Worm (Caenorhabditis elegans) whole organism, L1 larva: ENCODE measurements around the gene nlp-82.

Experiments
- C16A3.4 ChIP-seq: fragments of 150-350 bp; optimal IDR thresholded peaks from 2 replicates; lab custom pipeline; 2014; ENCODE audit warnings: missing biosample characterization, missing genetic modification characterization
- Y116A8C.19 ChIP-seq: sonication (generic microtip); optimal IDR thresholded peaks from 2 replicates; lab custom pipeline; 2016; ENCODE audit warnings: missing compliant biosample characterization, missing genetic modification characterization, borderline replicate concordance
- aha-1 ChIP-seq: fragments of 150-350 bp; optimal IDR thresholded peaks from 2 replicates; lab custom pipeline; 2014; ENCODE audit warnings: missing biosample characterization, missing genetic modification characterization
- ama-1 ChIP-seq: fragments of 150-350 bp; optimal IDR thresholded peaks from 2 replicates; lab custom pipeline; 2014
- blmp-1 ChIP-seq: fragments of 150-350 bp; optimal IDR thresholded peaks from 2 replicates; lab custom pipeline; 2014; ENCODE audit warnings: missing biosample characterization, missing genetic modification characterization
- ceh-8 ChIP-seq: fragments of 200-800 bp; sonication (Bioruptor generic); optimal IDR thresholded peaks from 2 replicates; lab custom pipeline; 2018; ENCODE audit warnings: mild to moderate bottlenecking, missing genetic modification characterization, moderate library complexity, missing compliant biosample characterization
- ceh-88 ChIP-seq: fragments of 200-800 bp; sonication (Bioruptor generic); IDR thresholded peaks from 2 replicates; pipeline ENCODE4 v1.3.6; 2022; ENCODE audit warnings: missing genetic modification characterization, missing compliant biosample characterization
- dsc-1 ChIP-seq: sonication (generic microtip); optimal IDR thresholded peaks from 2 replicates; lab custom pipeline; 2016; ENCODE audit warnings: mild to moderate bottlenecking, missing genetic modification characterization, missing compliant biosample characterization
- efl-1 ChIP-seq, 4 experiments: fragments of 150-350 bp; optimal IDR thresholded peaks in 3 of 4; peaks in 1 of 4; 1 replicate in 1 of 4; 2 replicates in 3 of 4; lab custom pipeline; 2014; ENCODE audit warnings: missing biosample characterization in 2 of 4, missing genetic modification characterization in 2 of 4, missing genetic modification reagents in 2 of 4
- elt-2 ChIP-seq: sonication (generic microtip); optimal IDR thresholded peaks from 2 replicates; lab custom pipeline; 2016; ENCODE audit warnings: missing genetic modification characterization, mild to moderate bottlenecking, inconsistent platforms, missing compliant biosample characterization, missing genetic modification reagents
- elt-3 ChIP-seq, 6 experiments: fragments of 150-350 bp in 1 of 6; sonication (generic microtip); optimal IDR thresholded peaks; 2 replicates each; lab custom pipeline; 2017 to 2018; ENCODE audit warnings: missing biosample characterization in 6 of 6, missing genetic modification characterization in 6 of 6, inconsistent platforms in 1 of 6
- ets-5 ChIP-seq: fragments of 200-800 bp; sonication (Bioruptor generic); IDR thresholded peaks from 2 replicates; pipeline ENCODE4 v1.3.6; 2022; ENCODE audit warnings: missing genetic modification characterization, missing compliant biosample characterization
- fkh-10 ChIP-seq: sonication (generic microtip); optimal IDR thresholded peaks from 2 replicates; lab custom pipeline; 2017; ENCODE audit warnings: missing biosample characterization, missing genetic modification reagents, missing genetic modification characterization
- fkh-8 ChIP-seq: sonication (generic microtip); optimal IDR thresholded peaks from 2 replicates; lab custom pipeline; 2016; ENCODE audit warnings: mild to moderate bottlenecking, missing genetic modification characterization, missing compliant biosample characterization
- fos-1 ChIP-seq: fragments of 150-350 bp; optimal IDR thresholded peaks from 2 replicates; lab custom pipeline; 2014; ENCODE audit warnings: missing biosample characterization, missing genetic modification characterization
- hpl-2 ChIP-seq: fragments of 150-350 bp; optimal IDR thresholded peaks from 2 replicates; lab custom pipeline; 2014; ENCODE audit warnings: missing biosample characterization, missing genetic modification reagents, missing genetic modification characterization
- isw-1 ChIP-seq: fragments of 200-800 bp; sonication (Bioruptor generic); IDR thresholded peaks from 2 replicates; pipeline ENCODE4 v1.3.6; 2022; ENCODE audit warnings: missing genetic modification characterization, missing compliant biosample characterization
- lin-13 ChIP-seq: fragments of 150-350 bp; optimal IDR thresholded peaks from 2 replicates; lab custom pipeline; 2014; ENCODE audit warnings: missing biosample characterization, missing genetic modification reagents, missing genetic modification characterization
- lin-14 ChIP-seq: fragments of 200-800 bp; sonication (Bioruptor generic); optimal IDR thresholded peaks from 2 replicates; lab custom pipeline; 2018; ENCODE audit warnings: mild to moderate bottlenecking, missing genetic modification characterization, moderate library complexity, missing compliant biosample characterization
- lin-35 ChIP-seq, 2 experiments: fragments of 150-350 bp; optimal IDR thresholded peaks; 2 replicates each; lab custom pipeline; 2014; ENCODE audit warnings: missing biosample characterization in 2 of 2, missing genetic modification characterization in 2 of 2, missing genetic modification reagents in 2 of 2
- lsy-2 ChIP-seq, 2 experiments: fragments of 150-350 bp; optimal IDR thresholded peaks; 2 replicates each; lab custom pipeline; 2014; ENCODE audit warnings: missing biosample characterization in 2 of 2, missing genetic modification characterization in 2 of 2
- mab-9 ChIP-seq: fragments of 200-800 bp; sonication (Bioruptor generic); IDR thresholded peaks from 2 replicates; pipeline ENCODE4 v1.3.6; 2022; ENCODE audit warnings: missing genetic modification reagents, missing genetic modification characterization, missing compliant biosample characterization
- mdl-1 ChIP-seq, 2 experiments: fragments of 150-350 bp; optimal IDR thresholded peaks; 2 replicates each; lab custom pipeline; 2014 to 2017; ENCODE audit warnings: missing biosample characterization in 2 of 2, missing genetic modification characterization in 2 of 2, inconsistent platforms in 1 of 2
- mef-2 ChIP-seq: fragments of 150-350 bp; optimal IDR thresholded peaks from 2 replicates; lab custom pipeline; 2014; ENCODE audit warnings: missing biosample characterization, missing genetic modification characterization
- nhr-11 ChIP-seq: fragments of 150-350 bp; optimal IDR thresholded peaks from 2 replicates; lab custom pipeline; 2014; ENCODE audit warnings: missing biosample characterization, missing genetic modification characterization
- nhr-12 ChIP-seq: sonication (generic microtip); optimal IDR thresholded peaks from 2 replicates; lab custom pipeline; 2017; ENCODE audit warnings: missing biosample characterization, missing genetic modification characterization
- nhr-20 ChIP-seq: sonication (generic microtip); optimal IDR thresholded peaks from 2 replicates; lab custom pipeline; 2016; ENCODE audit warnings: mild to moderate bottlenecking, missing genetic modification characterization, missing compliant biosample characterization
- nhr-237 ChIP-seq: fragments of 150-350 bp; optimal IDR thresholded peaks from 2 replicates; lab custom pipeline; 2014; ENCODE audit warnings: missing biosample characterization, missing genetic modification characterization
- nhr-47 ChIP-seq: sonication (generic microtip); optimal IDR thresholded peaks from 2 replicates; lab custom pipeline; 2016; ENCODE audit warnings: mild to moderate bottlenecking, missing genetic modification characterization, moderate library complexity, missing compliant biosample characterization
- nhr-76 ChIP-seq: sonication (generic microtip); optimal IDR thresholded peaks from 2 replicates; lab custom pipeline; 2017; ENCODE audit warnings: missing biosample characterization, missing genetic modification characterization
- nhr-84 ChIP-seq: sonication (generic microtip); optimal IDR thresholded peaks from 2 replicates; lab custom pipeline; 2017; ENCODE audit warnings: missing biosample characterization, missing genetic modification characterization
- nhr-85 ChIP-seq: sonication (generic microtip); peaks from one replicate; lab custom pipeline; 2016; ENCODE audit warnings: missing genetic modification characterization, inconsistent platforms, missing compliant biosample characterization
- nhr-90 ChIP-seq: sonication (generic microtip); optimal IDR thresholded peaks from 2 replicates; lab custom pipeline; 2016; ENCODE audit warnings: mild to moderate bottlenecking, missing genetic modification characterization, missing compliant biosample characterization; ENCODE audit not compliant: poor library complexity
- skn-1 ChIP-seq: fragments of 150-350 bp; optimal IDR thresholded peaks from 2 replicates; lab custom pipeline; 2014; ENCODE audit warnings: missing biosample characterization, missing genetic modification characterization
- sox-4 ChIP-seq: sonication (generic microtip); optimal IDR thresholded peaks from 2 replicates; lab custom pipeline; 2016; ENCODE audit warnings: missing genetic modification characterization, missing compliant biosample characterization
- tlp-1 ChIP-seq: fragments of 150-350 bp; optimal IDR thresholded peaks from 2 replicates; lab custom pipeline; 2014; ENCODE audit warnings: missing biosample characterization, missing genetic modification characterization
- unc-30 ChIP-seq: sonication (generic microtip); optimal IDR thresholded peaks from 2 replicates; lab custom pipeline; 2017; ENCODE audit warnings: missing biosample characterization, missing genetic modification characterization
- unc-62 ChIP-seq: fragments of 150-350 bp; optimal IDR thresholded peaks from 2 replicates; lab custom pipeline; 2014; ENCODE audit warnings: missing biosample characterization, missing genetic modification reagents, missing genetic modification characterization
- vab-15 ChIP-seq: sonication (generic microtip); optimal IDR thresholded peaks from 2 replicates; lab custom pipeline; 2017; ENCODE audit warnings: missing genotype, mild to moderate bottlenecking, missing genetic modification characterization, missing compliant biosample characterization
- xbp-1 ChIP-seq: sonication (generic microtip); optimal IDR thresholded peaks from 2 replicates; lab custom pipeline; 2016; ENCODE audit warnings: missing genetic modification characterization, missing compliant biosample characterization

Gene nlp-82

DNA sequence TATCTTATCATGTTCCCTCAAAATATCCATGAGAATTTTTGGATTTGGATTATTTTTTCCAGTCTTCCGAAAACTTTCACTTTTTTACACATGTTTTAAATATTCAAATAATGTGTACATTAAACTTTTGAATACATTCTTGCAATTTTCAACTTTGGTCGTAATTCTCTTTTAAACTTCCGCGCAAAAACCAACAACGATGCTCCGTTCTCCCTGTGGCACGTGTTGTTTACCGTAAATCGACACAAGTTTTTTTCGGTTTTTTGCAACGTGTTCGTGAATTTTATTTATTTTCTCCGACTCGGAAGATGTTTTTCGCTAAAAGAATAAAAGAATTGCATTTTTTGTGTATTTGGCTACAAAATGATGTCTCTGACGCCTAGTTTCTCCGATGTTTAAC is 11.3 kb downstream of the nlp-82 start (continued):
- TF ChIP-seq xbp-1 (tag; lab: Kevin White, UChicago) (peak; percentile 68), nhr-85 (peak; percentile 75), dsc-1 (peak; percentile 10)

DNA sequence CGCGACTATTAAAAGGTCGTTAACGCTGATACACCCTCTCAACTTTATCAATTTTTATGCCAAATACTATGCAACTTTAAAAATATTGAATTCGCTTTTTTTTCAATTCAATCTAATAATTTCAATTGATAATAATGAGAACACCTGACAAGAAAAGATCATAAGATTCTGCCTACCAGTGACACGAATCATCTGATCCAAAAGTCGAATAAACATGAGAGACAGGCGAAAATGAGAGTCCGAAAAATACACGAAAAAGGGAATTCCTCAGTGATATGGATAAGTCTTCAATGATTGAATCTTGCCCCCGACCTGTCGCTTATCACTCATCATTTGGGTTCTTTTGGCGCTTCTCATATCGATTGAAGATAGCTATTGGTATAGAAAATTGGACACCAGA is 12.5 kb downstream of the nlp-82 start:
- TF ChIP-seq nhr-85 (peak; percentile 46), nhr-11 (no peak), mdl-1 (tag; optimal IDR thresholded peaks at IDR 0.05; lab: Kevin White, UChicago) (no peak), blmp-1 (tag; lab: Kevin White, UChicago) (peak; percentile 87), lin-35 (GFP tag; optimal IDR thresholded peaks at IDR 0.05; lab: Kevin White, UChicago) (peak in 1 of 2 experiments; percentile 11), nhr-90 (tag; lab: Kevin White, UChicago) (no peak), nhr-20 (tag; lab: Kevin White, UChicago) (peak; percentile 13), dsc-1 (no peak), elt-3 (tag; optimal IDR thresholded peaks at IDR 0.05; lab: Kevin White, UChicago) (peak in 1 of 6 experiments; percentile 26), efl-1 (optimal IDR thresholded peaks at IDR 0.05; lab: Kevin White, UChicago) (no peak), efl-1 (GFP tag; optimal IDR thresholded peaks at IDR 0.05 in 1 of 2; lab: Kevin White, UChicago) (peak in 1 of 2 experiments; percentile 64)

DNA sequence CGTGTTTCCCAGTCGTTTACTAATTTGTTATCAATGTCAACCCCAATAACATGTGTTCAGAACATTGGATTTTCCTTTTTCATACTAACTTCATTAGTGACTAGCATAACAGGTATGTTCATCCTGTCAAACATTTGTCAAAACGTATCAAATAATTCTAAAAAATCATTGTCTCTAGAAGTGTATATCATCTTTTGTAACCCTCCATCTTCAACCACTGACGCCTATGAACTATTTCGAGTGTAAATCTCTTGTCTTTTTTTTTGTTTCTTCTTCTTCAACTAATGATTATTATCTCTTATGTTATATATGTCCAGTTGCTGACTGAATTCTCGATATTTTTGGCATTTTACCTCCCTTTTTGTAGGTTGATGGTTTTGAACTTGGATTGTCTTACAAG is 16.4 kb downstream of the nlp-82 start:
- TF ChIP-seq lin-14 (GFP tag; lab: Kevin White, UChicago), result peak; percentile 29
- TF ChIP-seq elt-2 (tag; lab: Kevin White, UChicago), result no peak
- no peak for TF ChIP-seq efl-1 (optimal IDR thresholded peaks at IDR 0.05; lab: Kevin White, UChicago)
- peak in 1 of 2 experiments; percentile 84 for TF ChIP-seq efl-1 (GFP tag; optimal IDR thresholded peaks at IDR 0.05 in 1 of 2; lab: Kevin White, UChicago)
- peak; percentile 60 for TF ChIP-seq nhr-85
- TF ChIP-seq ceh-88 (GFP tag; lab: Robert Waterston, UW), result no peak
- TF ChIP-seq ama-1 (lab: Kevin White, UChicago), result no peak
- TF ChIP-seq tlp-1, result no peak
- no peak for TF ChIP-seq ets-5 (GFP tag; lab: Robert Waterston, UW)
- TF ChIP-seq aha-1 (tag; lab: Kevin White, UChicago), result no peak
- no peak for TF ChIP-seq isw-1
- TF ChIP-seq vab-15 (tag; lab: Kevin White, UChicago), result no peak
- no peak for TF ChIP-seq dsc-1
- TF ChIP-seq Y116A8C.19 (tag; lab: Kevin White, UChicago), result no peak
- no peak for TF ChIP-seq skn-1 (tag; lab: Kevin White, UChicago)
- TF ChIP-seq hpl-2, result no peak
- TF ChIP-seq mdl-1 (tag; optimal IDR thresholded peaks at IDR 0.05; lab: Kevin White, UChicago), result no peak
- TF ChIP-seq sox-4, result no peak
- peak in 1 of 6 experiments; percentile 46 for TF ChIP-seq elt-3 (tag; optimal IDR thresholded peaks at IDR 0.05; lab: Kevin White, UChicago)
- TF ChIP-seq nhr-237, result no peak
- TF ChIP-seq nhr-12 (tag; lab: Kevin White, UChicago), result no peak
- no peak for TF ChIP-seq fkh-10 (GFP tag; lab: Kevin White, UChicago)

DNA sequence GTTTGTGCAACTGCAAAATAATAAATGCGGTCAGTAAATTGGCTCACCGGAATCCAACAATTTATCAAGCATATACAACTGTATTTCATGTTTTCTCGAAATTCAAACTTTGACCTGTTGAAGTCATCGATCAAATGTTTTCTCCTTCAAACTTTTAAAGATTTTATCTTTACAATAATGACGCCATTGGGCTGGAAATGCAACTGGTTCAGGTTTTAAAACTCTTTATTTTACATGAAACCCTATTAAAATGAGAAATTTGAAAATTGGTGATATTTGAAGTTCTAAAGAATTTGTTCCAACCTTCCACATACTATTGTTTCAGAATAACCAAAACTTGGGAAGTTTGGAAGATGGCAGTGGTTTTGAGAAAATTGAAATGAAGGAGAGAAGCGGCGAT is 17.1 kb downstream of the nlp-82 start:
- no peak for TF ChIP-seq unc-30 (tag; lab: Kevin White, UChicago)
- peak; percentile 63 for TF ChIP-seq nhr-85
- no peak for TF ChIP-seq lin-13 (GFP tag; lab: Kevin White, UChicago)

DNA sequence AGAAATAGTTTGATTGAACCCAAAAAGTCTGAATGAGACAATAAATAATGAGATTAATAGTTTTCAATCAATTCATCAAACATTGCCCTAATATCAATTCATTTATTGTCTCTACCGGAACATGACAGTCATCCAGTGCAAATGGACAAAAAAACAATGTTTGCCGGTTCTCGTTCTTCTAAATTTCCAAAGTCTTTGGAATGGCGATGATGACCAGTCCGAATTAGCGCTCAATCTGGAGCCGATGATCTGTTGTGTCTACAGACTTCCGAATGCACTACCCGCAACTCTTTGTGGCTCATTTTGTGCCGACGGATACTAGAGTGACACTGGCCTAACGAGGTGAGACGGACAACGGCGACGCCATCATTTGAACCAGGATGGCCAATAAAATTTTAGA is 17.8 kb downstream of the nlp-82 start, which contains the start of gene T26C5.3:
Gene T26C5.3 (plus strand): TSS at position 301 of the 400 bp plus-strand sequence.
- TF ChIP-seq C16A3.4 (tag; lab: Kevin White, UChicago) (no peak), nhr-84 (tag; lab: Kevin White, UChicago) (no peak), nhr-76 (tag; lab: Kevin White, UChicago) (no peak), sox-4 (no peak), blmp-1 (tag; lab: Kevin White, UChicago) (no peak), lsy-2 (tag; optimal IDR thresholded peaks at IDR 0.05; lab: Kevin White, UChicago) (no peak), ceh-8 (GFP tag; lab: Kevin White, UChicago) (no peak), elt-2 (tag; lab: Kevin White, UChicago) (no peak), mab-9 (GFP tag; lab: Robert Waterston, UW) (no peak), mdl-1 (tag; optimal IDR thresholded peaks at IDR 0.05; lab: Kevin White, UChicago) (no peak), mef-2 (tag; lab: Kevin White, UChicago) (no peak), Y116A8C.19 (tag; lab: Kevin White, UChicago) (no peak), fos-1 (tag; lab: Kevin White, UChicago) (no peak), ets-5 (GFP tag; lab: Robert Waterston, UW) (no peak), nhr-237 (no peak), unc-62 (no peak), fkh-8 (tag; lab: Kevin White, UChicago) (no peak), ceh-88 (GFP tag; lab: Robert Waterston, UW) (no peak), nhr-47 (tag; lab: Kevin White, UChicago) (no peak)
